Worm (Caenorhabditis elegans) whole organism, mixed stage, embryonic: ENCODE data around the gene F42A9.3.

Experiments used
- bed-3 ChIP-seq: fragments of 200-800 bp; sonication (Bioruptor generic); optimal IDR thresholded peaks from 3 replicates; lab custom pipeline; 2018; ENCODE audit warnings: mild to moderate bottlenecking, missing genetic modification characterization, moderate library complexity, missing compliant biosample characterization
- ceh-43 ChIP-seq: fragments of 200-800 bp; sonication (Bioruptor generic); optimal IDR thresholded peaks from 2 replicates; lab custom pipeline; 2018; ENCODE audit warnings: mild to moderate bottlenecking, missing genetic modification characterization, moderate library complexity, missing compliant biosample characterization
- ces-1 ChIP-seq: fragments of 150-350 bp; optimal IDR thresholded peaks from 2 replicates; lab custom pipeline; 2014; ENCODE audit warnings: missing biosample characterization, missing genetic modification reagents, missing genetic modification characterization
- cnd-1 ChIP-seq: fragments of 200-800 bp; sonication (Bioruptor generic); optimal IDR thresholded peaks from 2 replicates; lab custom pipeline; 2018; ENCODE audit warnings: mild to moderate bottlenecking, missing genetic modification characterization, missing compliant biosample characterization
- drap-1 ChIP-seq: fragments of 200-800 bp; sonication (Bioruptor generic); optimal IDR thresholded peaks from 3 replicates; lab custom pipeline; 2018; ENCODE audit warnings: mild to moderate bottlenecking, missing genetic modification characterization, missing compliant biosample characterization
- elt-1 ChIP-seq: sonication (generic microtip); optimal IDR thresholded peaks from 2 replicates; lab custom pipeline; 2017; ENCODE audit warnings: missing genetic modification characterization, mild to moderate bottlenecking, missing compliant biosample characterization, antibody characterized with exemption, moderate library complexity, borderline replicate concordance; ENCODE audit not compliant: insufficient read depth
- elt-3 ChIP-seq: fragments of 150-350 bp; optimal IDR thresholded peaks from 2 replicates; lab custom pipeline; 2014; ENCODE audit warnings: missing biosample characterization, missing genetic modification characterization
- flh-1 ChIP-seq: fragments of 200-800 bp; sonication (Bioruptor generic); optimal IDR thresholded peaks from 2 replicates; lab custom pipeline; 2018; ENCODE audit warnings: mild to moderate bottlenecking, missing genetic modification characterization, moderate library complexity, missing compliant biosample characterization
- ham-2 ChIP-seq: fragments of 200-800 bp; sonication (Bioruptor generic); optimal IDR thresholded peaks from 2 replicates; lab custom pipeline; 2018; ENCODE audit warnings: mild to moderate bottlenecking, missing genetic modification characterization, missing compliant biosample characterization
- hlh-1 ChIP-seq: fragments of 150-350 bp; optimal IDR thresholded peaks from 2 replicates; lab custom pipeline; 2014; ENCODE audit warnings: missing biosample characterization, missing genetic modification reagents, missing genetic modification characterization
- lin-13 ChIP-seq: fragments of 150-350 bp; optimal IDR thresholded peaks from 2 replicates; lab custom pipeline; 2014; ENCODE audit warnings: missing biosample characterization, missing genetic modification characterization
- lin-32 ChIP-seq: fragments of 200-800 bp; sonication (Bioruptor generic); optimal IDR thresholded peaks from 2 replicates; lab custom pipeline; 2018; ENCODE audit warnings: mild to moderate bottlenecking, missing genetic modification characterization, missing compliant biosample characterization
- lsy-2 ChIP-seq: fragments of 150-350 bp; optimal IDR thresholded peaks from 2 replicates; lab custom pipeline; 2014; ENCODE audit warnings: missing biosample characterization, missing genetic modification characterization
- mab-5 ChIP-seq: fragments of 150-350 bp; optimal IDR thresholded peaks from 2 replicates; lab custom pipeline; 2014; ENCODE audit warnings: missing biosample characterization, missing genetic modification characterization
- mls-2 ChIP-seq: sonication (generic microtip); optimal IDR thresholded peaks from 2 replicates; lab custom pipeline; 2016; ENCODE audit warnings: mild to moderate bottlenecking, missing genetic modification characterization, moderate library complexity, missing compliant biosample characterization
- nhr-12 ChIP-seq: fragments of 150-350 bp; optimal IDR thresholded peaks from 2 replicates; lab custom pipeline; 2014; ENCODE audit warnings: missing biosample characterization, missing genetic modification characterization
- nhr-2 ChIP-seq: fragments of 150-350 bp; optimal IDR thresholded peaks from 2 replicates; lab custom pipeline; 2014; ENCODE audit warnings: missing biosample characterization, missing genetic modification characterization
- nhr-237 ChIP-seq: fragments of 150-350 bp; optimal IDR thresholded peaks from 2 replicates; lab custom pipeline; 2014; ENCODE audit warnings: missing biosample characterization, missing genetic modification characterization
- nhr-28 ChIP-seq: fragments of 150-350 bp; optimal IDR thresholded peaks from 2 replicates; lab custom pipeline; 2014; ENCODE audit warnings: missing biosample characterization, missing genetic modification characterization
- pha-4 ChIP-seq: fragments of 150-350 bp; optimal IDR thresholded peaks from 2 replicates; lab custom pipeline; 2018; ENCODE audit warnings: missing biosample characterization, missing genetic modification reagents, missing genetic modification characterization
- sem-2 ChIP-seq: fragments of 200-800 bp; sonication (Bioruptor generic); optimal IDR thresholded peaks from 2 replicates; lab custom pipeline; 2018; ENCODE audit warnings: mild to moderate bottlenecking, missing genetic modification characterization, missing compliant biosample characterization
- snpc-4 ChIP-seq: fragments of 150-350 bp; optimal IDR thresholded peaks from 2 replicates; lab custom pipeline; 2014; ENCODE audit warnings: missing biosample characterization, missing genetic modification characterization
- sptf-1 ChIP-seq: sonication (generic microtip); optimal IDR thresholded peaks from 2 replicates; lab custom pipeline; 2017; ENCODE audit warnings: mild to moderate bottlenecking, missing genetic modification characterization, moderate library complexity, missing compliant biosample characterization
- tbx-8 ChIP-seq: fragments of 200-800 bp; sonication (Bioruptor generic); optimal IDR thresholded peaks from 2 replicates; lab custom pipeline; 2018; ENCODE audit warnings: mild to moderate bottlenecking, missing genetic modification characterization, moderate library complexity, missing compliant biosample characterization
- unc-120 ChIP-seq: sonication (generic microtip); optimal IDR thresholded peaks from 2 replicates; lab custom pipeline; 2017; ENCODE audit warnings: missing genetic modification characterization, missing compliant biosample characterization; ENCODE audit not compliant: poor library complexity, severe bottlenecking
- unc-39 ChIP-seq: fragments of 150-350 bp; optimal IDR thresholded peaks from 2 replicates; lab custom pipeline; 2014; ENCODE audit warnings: missing biosample characterization, missing genetic modification characterization
- unc-62 ChIP-seq: fragments of 150-350 bp; optimal IDR thresholded peaks from 2 replicates; lab custom pipeline; 2014; ENCODE audit warnings: missing biosample characterization, missing genetic modification reagents, missing genetic modification characterization
- zip-8 ChIP-seq: fragments of 150-350 bp; optimal IDR thresholded peaks from 2 replicates; lab custom pipeline; 2014; ENCODE audit warnings: missing biosample characterization, missing genetic modification characterization
- ztf-11 ChIP-seq: fragments of 150-350 bp; optimal IDR thresholded peaks from 2 replicates; lab custom pipeline; 2014; ENCODE audit warnings: missing biosample characterization, missing genetic modification characterization

The F42A9.3 gene

ce11 chrIV:8651835-8652234, 34.8 kb downstream of the F42A9.3 start, which contains the start of gene C49C8.8:
C49C8.8 (plus strand) TSS chrIV:8652135.
- TF ChIP-seq mab-5 (tag; lab: Kevin White, UChicago) (no peak), elt-1 (tag; lab: Kevin White, UChicago) (no peak), lin-32 (GFP tag; lab: Kevin White, UChicago) (no peak), cnd-1 (tag; lab: Kevin White, UChicago) (no peak), ceh-43 (no peak), zip-8 (no peak), nhr-12 (no peak), nhr-2 (no peak), unc-62 (GFP tag; lab: Kevin White, UChicago) (no peak), bed-3 (GFP tag; lab: Kevin White, UChicago) (no peak)

- TF ChIP-seq mls-2, result no peak
- no peak for TF ChIP-seq ceh-43
- no peak for TF ChIP-seq tbx-8
- no peak for TF ChIP-seq drap-1 (GFP tag; lab: Kevin White, UChicago)
These were observed 36.5 kb downstream of the F42A9.3 start, which contains the start of gene C49C8.5 for ce11 chrIV:8653592-8653991. C49C8.5 (minus strand) TSS chrIV:8653664.

DNA sequence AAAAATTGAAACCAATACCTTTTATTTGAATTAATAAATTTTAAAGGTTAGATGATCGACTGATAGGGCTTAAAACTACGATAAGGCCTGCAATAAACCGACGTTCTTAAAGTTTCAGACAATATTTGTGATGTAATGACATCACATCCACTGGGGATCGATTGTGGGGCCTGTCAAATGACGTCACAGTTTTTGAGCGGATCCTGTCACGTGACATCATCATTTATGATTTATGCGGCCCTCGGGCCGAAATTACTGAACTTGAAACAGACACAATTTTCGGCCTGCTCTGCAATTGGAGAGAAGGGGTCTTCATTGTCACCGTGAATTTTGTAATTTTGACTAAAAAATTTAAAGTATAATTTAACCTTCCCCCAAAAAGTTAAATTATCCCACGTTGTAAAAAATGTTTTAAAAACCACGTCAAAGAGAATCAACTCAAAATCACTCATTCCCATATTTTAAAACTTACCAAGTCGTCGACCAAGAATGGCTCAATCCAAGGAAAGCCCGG, 37.1 kb downstream of the F42A9.3 start, which contains the start of gene C49C8.1:
TSS of gene C49C8.1 (plus strand) at position 464 of the 514 bp plus-strand sequence.
- TF ChIP-seq zip-8, result peak; percentile 92
- no peak for TF ChIP-seq hlh-1 (tag; lab: Kevin White, UChicago)

DNA sequence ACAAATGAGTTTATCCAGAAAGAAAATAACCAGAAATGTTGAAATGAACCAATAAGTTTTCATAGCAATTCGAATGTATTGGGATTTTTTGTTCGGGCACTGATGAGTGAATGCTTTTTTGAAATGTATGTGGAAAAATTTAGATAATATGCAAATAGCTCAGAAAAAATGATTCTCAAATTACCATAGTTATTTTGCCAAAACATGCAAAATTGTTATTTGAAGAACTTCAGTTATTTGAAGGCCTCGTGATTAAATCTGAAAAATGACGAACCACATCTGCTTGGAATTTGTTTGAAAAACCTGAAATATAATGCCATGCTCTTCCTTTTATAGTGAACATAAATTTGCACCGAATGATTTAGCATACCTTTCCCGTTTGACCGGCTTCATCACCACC, 41.1 kb downstream of the F42A9.3 start, which contains the start of gene C49C8.6:
TSS of gene C49C8.6 (minus strand) at position 101 of the 400 bp plus-strand sequence.
- TF ChIP-seq ces-1 (GFP tag; lab: Kevin White, UChicago), result no peak
- TF ChIP-seq unc-120 (tag; lab: Kevin White, UChicago), result no peak
- TF ChIP-seq elt-3, result no peak
- TF ChIP-seq, all 35 proteins: peak for 0

ce11 chrIV:8665778-8666177, 48.7 kb downstream of the F42A9.3 start:
- TF ChIP-seq pha-4 (no peak), unc-120 (tag; lab: Kevin White, UChicago) (no peak), sem-2 (GFP tag; lab: Kevin White, UChicago) (no peak), nhr-2 (no peak), lin-13 (tag; lab: Kevin White, UChicago) (no peak), unc-39 (tag; lab: Kevin White, UChicago) (no peak), lin-32 (GFP tag; lab: Kevin White, UChicago) (no peak), flh-1 (GFP tag; lab: Kevin White, UChicago) (no peak), lsy-2 (tag; lab: Kevin White, UChicago) (no peak), mab-5 (tag; lab: Kevin White, UChicago) (no peak), ztf-11 (tag; lab: Kevin White, UChicago) (no peak), elt-1 (tag; lab: Kevin White, UChicago) (no peak), sptf-1 (no peak), nhr-237 (tag; lab: Kevin White, UChicago) (no peak), snpc-4 (tag; lab: Kevin White, UChicago) (no peak), bed-3 (GFP tag; lab: Kevin White, UChicago) (no peak), mls-2 (no peak), ham-2 (GFP tag; lab: Kevin White, UChicago) (no peak), nhr-28 (tag; lab: Kevin White, UChicago) (no peak), elt-3 (no peak)
- TF ChIP-seq, all 35 proteins: peak for 0
